Worm (Caenorhabditis elegans): ENCODE measurements around the gene C16A11.10.

ce11 chrII:4194127-4194526 is 37.1 kb upstream of the C16A11.10 start, which contains the start of gene mth-2:
- TF ChIP-seq W03F9.2 (tag; optimal IDR thresholded peaks at IDR 0.05) (no peak), dao-5 (tag; optimal IDR thresholded peaks at IDR 0.05) (no peak), him-1 (tag; optimal IDR thresholded peaks at IDR 0.05) (no peak)

Measured in whole organism, L4/young adult.